Worm (Caenorhabditis elegans) whole organism, young adult: ENCODE results near the gene coq-8.

Experiments
- F55B11.4 ChIP-seq: sonication (generic microtip); optimal IDR thresholded peaks from 2 replicates; lab custom pipeline; 2016; ENCODE audit warnings: missing compliant biosample characterization, missing genetic modification characterization, borderline replicate concordance; ENCODE audit not compliant: insufficient read depth
- ama-1 ChIP-seq, 3 experiments: fragments of 150-350 bp in 1 of 3; sonication (generic microtip) in 2 of 3; optimal IDR thresholded peaks; 2 replicates each; lab custom pipeline; 2014 to 2018; ENCODE audit warnings: missing biosample characterization in 2 of 3, missing genetic modification characterization in 2 of 3, missing genetic modification reagents in 2 of 3
- egl-18 ChIP-seq: fragments of 200-800 bp; sonication (Bioruptor generic); IDR thresholded peaks from 2 replicates; pipeline ENCODE4 v1.3.6; 2022; ENCODE audit warnings: missing genetic modification reagents, missing genetic modification characterization, missing compliant biosample characterization
- gei-17 ChIP-seq: fragments of 200-800 bp; sonication (Bioruptor generic); optimal IDR thresholded peaks from 2 replicates; lab custom pipeline; 2018; ENCODE audit warnings: mild to moderate bottlenecking, missing genetic modification characterization, missing compliant biosample characterization
- hmg-20 ChIP-seq: fragments of 200-800 bp; sonication (Bioruptor generic); IDR thresholded peaks from 2 replicates; pipeline ENCODE4 v1.3.6; 2022; ENCODE audit warnings: missing genetic modification reagents, missing genetic modification characterization, missing compliant biosample characterization
- lin-26 ChIP-seq: fragments of 200-800 bp; sonication (Bioruptor generic); IDR thresholded peaks from 2 replicates; pipeline ENCODE4 v1.3.6; 2022; ENCODE audit warnings: missing genetic modification reagents, missing genetic modification characterization, missing compliant biosample characterization
- lin-35 ChIP-seq, 3 experiments: fragments of 150-350 bp in 2 of 3; sonication (generic microtip) in 1 of 3; optimal IDR thresholded peaks; 2 replicates each; lab custom pipeline; 2014 to 2018; ENCODE audit warnings: missing biosample characterization in 3 of 3, missing genetic modification characterization in 3 of 3, missing genetic modification reagents in 3 of 3
- nhr-27 ChIP-seq: fragments of 200-800 bp; sonication (Bioruptor generic); optimal IDR thresholded peaks from 2 replicates; lab custom pipeline; 2018; ENCODE audit warnings: mild to moderate bottlenecking, missing genetic modification characterization, moderate library complexity, missing compliant biosample characterization
- pbrm-1 ChIP-seq: fragments of 200-800 bp; sonication (Bioruptor generic); IDR thresholded peaks from 2 replicates; pipeline ENCODE4 v1.3.6; 2022; ENCODE audit warnings: missing genetic modification reagents, missing genetic modification characterization, missing compliant biosample characterization
- snpc-1.3 ChIP-seq: sonication (generic microtip); optimal IDR thresholded peaks from 2 replicates; lab custom pipeline; 2017; ENCODE audit warnings: missing genetic modification characterization, mild to moderate bottlenecking, missing compliant biosample characterization, antibody characterized with exemption, moderate library complexity, missing genotype, missing genetic modification reagents; ENCODE audit not compliant: insufficient read depth
- snpc-3.4 ChIP-seq: sonication (generic microtip); optimal IDR thresholded peaks from 2 replicates; lab custom pipeline; 2017; ENCODE audit warnings: missing genetic modification characterization, mild to moderate bottlenecking, missing compliant biosample characterization, antibody characterized with exemption, moderate library complexity, missing genotype, missing genetic modification reagents
- snpc-4 ChIP-seq, 5 experiments: fragments of 150-350 bp in 1 of 5; sonication (generic microtip) in 4 of 5; optimal IDR thresholded peaks; 2 replicates each; lab custom pipeline; 2014 to 2018; ENCODE audit warnings: missing genetic modification characterization in 5 of 5, missing biosample characterization in 3 of 5, antibody characterized with exemption in 2 of 5, mild to moderate bottlenecking in 2 of 5, missing compliant biosample characterization in 2 of 5, missing genotype in 2 of 5, moderate library complexity in 2 of 5, missing genetic modification reagents in 1 of 5
- unc-62 ChIP-seq: fragments of 150-350 bp; optimal IDR thresholded peaks from 2 replicates; lab custom pipeline; 2014; ENCODE audit warnings: missing biosample characterization, missing genetic modification reagents, missing genetic modification characterization

DNA sequence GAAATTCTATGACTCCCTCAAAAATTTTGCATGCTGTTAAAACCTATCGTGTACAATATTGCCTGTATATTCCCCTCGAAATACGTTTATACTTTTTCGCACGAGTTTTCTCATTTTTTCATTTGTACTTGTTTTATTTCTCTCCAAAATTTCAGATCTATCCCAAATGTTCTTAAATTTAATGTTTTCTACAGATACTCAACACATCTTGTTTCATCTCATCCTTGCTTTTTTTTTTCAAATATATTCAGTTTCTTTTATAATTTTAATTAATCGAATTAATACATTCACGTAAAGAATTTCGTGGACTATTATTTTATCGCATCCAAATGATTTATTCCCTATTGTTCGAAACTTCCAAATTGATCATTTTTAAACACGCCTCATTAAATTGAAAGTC, 8.3 kb upstream of the coq-8 start, which contains the start of gene C35D10.8:
- no peak for TF ChIP-seq egl-18 (GFP tag; lab: Robert Waterston, UW)
- TF ChIP-seq nhr-27 (tag; lab: Kevin White, UChicago) = no peak
- TF ChIP-seq unc-62 (GFP tag; lab: Kevin White, UChicago) = no peak
- no peak for TF ChIP-seq ama-1 (optimal IDR thresholded peaks at IDR 0.05; lab: Kevin White, UChicago)
- no peak for TF ChIP-seq ama-1 (GFP tag; optimal IDR thresholded peaks at IDR 0.05; lab: Kevin White, UChicago)
- TF ChIP-seq lin-26 = no peak
- no peak for TF ChIP-seq pbrm-1 (GFP tag; lab: Robert Waterston, UW)
- TF ChIP-seq F55B11.4 (tag; lab: Kevin White, UChicago) = no peak
- TF ChIP-seq snpc-1.3 (tag; lab: Kevin White, UChicago) = no peak
- TF ChIP-seq gei-17 (GFP tag; lab: Kevin White, UChicago) = no peak
- no peak for TF ChIP-seq hmg-20 (GFP tag; lab: Robert Waterston, UW)
- TF ChIP-seq snpc-3.4 (tag; lab: Kevin White, UChicago) = no peak
- TF ChIP-seq snpc-4 (GFP tag; optimal IDR thresholded peaks at IDR 0.05; lab: Kevin White, UChicago) = no peak
- no peak for TF ChIP-seq snpc-4 (tag; optimal IDR thresholded peaks at IDR 0.05; lab: Kevin White, UChicago)
- TF ChIP-seq lin-35 (GFP tag; optimal IDR thresholded peaks at IDR 0.05; lab: Kevin White, UChicago) = no peak
